Worm (Caenorhabditis elegans): ENCODE data around the gene Y69A2AR.16.
A peak's percentile ranks its signal among the peaks of the same experiment; 100 is the strongest.

- TF ChIP-seq ceh-28 (tag; optimal IDR thresholded peaks at IDR 0.05) = no peak
- peak; percentile 63 for TF ChIP-seq aha-1 (tag)
- no peak for TF ChIP-seq ceh-82 (tag; optimal IDR thresholded peaks at IDR 0.05)
- no peak for TF ChIP-seq vab-7 (GFP tag; IDR thresholded peaks at IDR 0.05)
- peak in 1 of 2 experiments; percentile 13 for TF ChIP-seq unc-62 (GFP tag; optimal IDR thresholded peaks at IDR 0.05 in 1 of 2)
- no peak for TF ChIP-seq unc-62 (tag; optimal IDR thresholded peaks at IDR 0.05)
- TF ChIP-seq daf-16 (GFP tag; optimal IDR thresholded peaks at IDR 0.05) = no peak
- TF ChIP-seq daf-16 (tag; optimal IDR thresholded peaks at IDR 0.05) = no peak
- TF ChIP-seq fos-1 (tag; optimal IDR thresholded peaks at IDR 0.05) = no peak
- TF ChIP-seq nhr-77 (tag; optimal IDR thresholded peaks at IDR 0.05) = no peak
- TF ChIP-seq nhr-76 (tag; optimal IDR thresholded peaks at IDR 0.05) = no peak
- TF ChIP-seq lsy-2 (tag; optimal IDR thresholded peaks at IDR 0.05) = no peak
- no peak for TF ChIP-seq Y105C5A.15 (GFP tag; IDR thresholded peaks at IDR 0.05)
- TF ChIP-seq madf-9 (GFP tag; conservative IDR thresholded peaks at IDR 0.05) = no peak
Observed at ce11 chrIV:2476386-2476785, 21.2 kb upstream of the Y69A2AR.16 start, which contains the start of gene grd-16.
